Fruit fly (Drosophila melanogaster) whole organism, embryonic: Measurements from ENCODE around the gene alpha4GT2.

ENCODE experiments used
- Abd-B ChIP-seq: fragments of 200-800 bp; sonication (Bioruptor generic); optimal IDR thresholded peaks from 2 replicates; lab custom pipeline; 2018; ENCODE audit warnings: missing biosample characterization, mild to moderate bottlenecking, missing genetic modification characterization, moderate library complexity
- Atf3 ChIP-seq: fragments of 200-800 bp; sonication (Bioruptor generic); optimal IDR thresholded peaks from 3 replicates; lab custom pipeline; 2016; ENCODE audit warnings: missing biosample characterization, missing genetic modification characterization
- B-H2 ChIP-seq: fragments of 200-800 bp; sonication (Bioruptor generic); optimal IDR thresholded peaks from 2 replicates; lab custom pipeline; 2018; ENCODE audit warnings: missing biosample characterization, mild to moderate bottlenecking, missing genetic modification characterization
- Blimp-1 ChIP-seq: fragments of 200-800 bp; sonication (Bioruptor generic); optimal IDR thresholded peaks from 3 replicates; lab custom pipeline; 2018; ENCODE audit warnings: missing biosample characterization, missing genetic modification characterization, mild to moderate bottlenecking, moderate library complexity, missing genetic modification reagents
- CG10366 ChIP-seq: fragments of 200-800 bp; sonication (Bioruptor generic); IDR thresholded peaks from 2 replicates; pipeline ENCODE4 v1.3.6; 2022; ENCODE audit warnings: missing biosample characterization, missing genetic modification characterization
- CG11093 ChIP-seq: fragments of 200-800 bp; sonication (Bioruptor generic); IDR thresholded peaks from 3 replicates; pipeline ENCODE4 v1.3.6; 2022; ENCODE audit warnings: missing biosample characterization, missing genetic modification characterization
- CG12659 ChIP-seq: fragments of 200-800 bp; sonication (Bioruptor generic); optimal IDR thresholded peaks from 3 replicates; lab custom pipeline; 2017; ENCODE audit warnings: mild to moderate bottlenecking, missing biosample characterization, missing genetic modification reagents, missing genetic modification characterization
- CG13287 ChIP-seq: fragments of 200-800 bp; sonication (Bioruptor generic); IDR thresholded peaks from 2 replicates; pipeline ENCODE4 v1.3.6; 2022; ENCODE audit warnings: missing biosample characterization, missing genetic modification characterization; ENCODE audit not compliant: partially characterized antibody
- CG16813 ChIP-seq: fragments of 200-800 bp; sonication (Bioruptor generic); IDR thresholded peaks from 3 replicates; pipeline ENCODE4 v1.3.6; 2022; ENCODE audit warnings: missing biosample characterization, missing genetic modification characterization; ENCODE audit not compliant: partially characterized antibody
- CG1792 ChIP-seq: fragments of 200-800 bp; sonication (Bioruptor generic); optimal IDR thresholded peaks from 2 replicates; lab custom pipeline; 2016; ENCODE audit warnings: missing biosample characterization, missing genetic modification characterization
- CG2129 ChIP-seq: fragments of 200-800 bp; sonication (Bioruptor generic); IDR thresholded peaks from 2 replicates; pipeline ENCODE4 v1.3.6; 2022; ENCODE audit warnings: missing biosample characterization, missing genetic modification characterization; ENCODE audit not compliant: partially characterized antibody
- CG2199 ChIP-seq: fragments of 200-800 bp; sonication (Bioruptor generic); IDR thresholded peaks from 3 replicates; pipeline ENCODE4 v1.3.6; 2022; ENCODE audit warnings: missing biosample characterization, missing genetic modification characterization
- CG4282 ChIP-seq: fragments of 200-800 bp; sonication (Bioruptor generic); optimal IDR thresholded peaks from 2 replicates; lab custom pipeline; 2016; ENCODE audit warnings: missing biosample characterization, missing genetic modification characterization
- CG4424 ChIP-seq: fragments of 200-800 bp; sonication (Bioruptor generic); optimal IDR thresholded peaks from 3 replicates; lab custom pipeline; 2016; ENCODE audit warnings: missing biosample characterization, missing genetic modification characterization
- CG6254 ChIP-seq: fragments of 200-800 bp; sonication (Bioruptor generic); optimal IDR thresholded peaks from 3 replicates; lab custom pipeline; 2017; ENCODE audit warnings: mild to moderate bottlenecking, missing biosample characterization, missing genetic modification reagents, missing genetic modification characterization
- CG7745 ChIP-seq: fragments of 200-800 bp; sonication (Bioruptor generic); optimal IDR thresholded peaks from 2 replicates; lab custom pipeline; 2018; ENCODE audit warnings: missing biosample characterization, mild to moderate bottlenecking, missing genetic modification characterization, moderate library complexity
- CG7786 ChIP-seq: fragments of 200-800 bp; sonication (Bioruptor generic); optimal IDR thresholded peaks from 2 replicates; lab custom pipeline; 2016; ENCODE audit warnings: missing biosample characterization, missing genetic modification characterization
- CG8388 ChIP-seq: fragments of 200-800 bp; sonication (Bioruptor generic); optimal IDR thresholded peaks from 2 replicates; lab custom pipeline; 2019; ENCODE audit warnings: missing biosample characterization, mild to moderate bottlenecking, missing genetic modification characterization, moderate library complexity
- CG8765 ChIP-seq: fragments of 200-800 bp; sonication (Bioruptor generic); IDR thresholded peaks from 2 replicates; pipeline ENCODE4 v1.3.6; 2022; ENCODE audit warnings: missing biosample characterization, missing genetic modification characterization
- CG9215 ChIP-seq: fragments of 200-800 bp; sonication (Bioruptor generic); IDR thresholded peaks from 2 replicates; pipeline ENCODE4 v1.3.6; 2022; ENCODE audit warnings: missing biosample characterization, missing genetic modification characterization
- CG9609 ChIP-seq: fragments of 200-800 bp; sonication (Bioruptor generic); optimal IDR thresholded peaks from 3 replicates; lab custom pipeline; 2016; ENCODE audit warnings: missing biosample characterization, missing genetic modification characterization
- Ets65A ChIP-seq: fragments of 200-800 bp; sonication (Bioruptor generic); peaks from one replicate; lab custom pipeline; 2016; ENCODE audit warnings: missing biosample characterization, missing genetic modification characterization
- HLH4C ChIP-seq: fragments of 200-800 bp; sonication (Bioruptor generic); IDR thresholded peaks from 3 replicates; pipeline ENCODE4 v1.3.6; 2022; ENCODE audit warnings: missing biosample characterization, missing genetic modification characterization; ENCODE audit not compliant: partially characterized antibody
- Hmx ChIP-seq: fragments of 200-800 bp; sonication (Bioruptor generic); optimal IDR thresholded peaks from 2 replicates; lab custom pipeline; 2016; ENCODE audit warnings: missing biosample characterization, missing genetic modification characterization
- Hr78 ChIP-seq, 2 experiments: fragments of 200-800 bp in 1 of 2; fragments of >200 bp in 1 of 2; sonication (Bioruptor generic) in 1 of 2; optimal IDR thresholded peaks; 2 replicates each; lab custom pipeline; 2017 to 2019; ENCODE audit warnings: missing biosample characterization in 2 of 2, missing genetic modification characterization in 2 of 2, mild to moderate bottlenecking in 1 of 2, moderate library complexity in 1 of 2
- NK7.1 ChIP-seq: fragments of 200-800 bp; sonication (Bioruptor generic); optimal IDR thresholded peaks from 3 replicates; lab custom pipeline; 2016; ENCODE audit warnings: missing biosample characterization, missing genetic modification characterization
- NfI ChIP-seq: fragments of 200-800 bp; sonication (Bioruptor generic); optimal IDR thresholded peaks from 3 replicates; lab custom pipeline; 2018; ENCODE audit warnings: missing biosample characterization, mild to moderate bottlenecking, missing genetic modification characterization, moderate library complexity
- Optix ChIP-seq: fragments of 200-800 bp; sonication (Bioruptor generic); IDR thresholded peaks from 3 replicates; pipeline ENCODE4 v1.3.6; 2022; ENCODE audit warnings: missing biosample characterization, missing genetic modification characterization
- Sox100B ChIP-seq: fragments of 200-800 bp; sonication (Bioruptor generic); optimal IDR thresholded peaks from 3 replicates; lab custom pipeline; 2018; ENCODE audit warnings: missing biosample characterization, mild to moderate bottlenecking, missing genetic modification characterization
- Sry-δ ChIP-seq: fragments of 200-800 bp; sonication (Bioruptor generic); optimal IDR thresholded peaks from 2 replicates; lab custom pipeline; 2016; ENCODE audit warnings: missing biosample characterization, missing genetic modification characterization
- Tbp ChIP-seq: fragments of >200 bp; optimal IDR thresholded peaks from 2 replicates; lab custom pipeline; 2018; ENCODE audit warnings: missing biosample characterization, missing genetic modification characterization
- Xbp1 ChIP-seq: fragments of 200-800 bp; sonication (Bioruptor generic); optimal IDR thresholded peaks from 3 replicates; lab custom pipeline; 2016; ENCODE audit warnings: missing biosample characterization, mild to moderate bottlenecking, missing genetic modification characterization
- YL-1 ChIP-seq: fragments of 200-800 bp; sonication (Bioruptor generic); optimal IDR thresholded peaks from 3 replicates; lab custom pipeline; 2017; ENCODE audit warnings: missing biosample characterization, mild to moderate bottlenecking, missing genetic modification characterization
- ase ChIP-seq: fragments of 200-800 bp; sonication (Bioruptor generic); IDR thresholded peaks from 3 replicates; pipeline ENCODE4 v1.3.6; 2022; ENCODE audit warnings: missing biosample characterization, missing genetic modification characterization
- cad ChIP-seq: fragments of >200 bp; optimal IDR thresholded peaks from 2 replicates; lab custom pipeline; 2017; ENCODE audit warnings: missing biosample characterization, missing genetic modification characterization
- chinmo ChIP-seq: fragments of 200-800 bp; sonication (Bioruptor generic); IDR thresholded peaks from 4 replicates; pipeline ENCODE4 v1.3.6; 2022; ENCODE audit warnings: missing biosample characterization, missing genetic modification characterization; ENCODE audit not compliant: partially characterized antibody
- danr ChIP-seq: fragments of 200-800 bp; sonication (Bioruptor generic); IDR thresholded peaks from 2 replicates; pipeline ENCODE4 v1.3.6; 2022; ENCODE audit warnings: missing biosample characterization, missing genetic modification characterization
- gfzf ChIP-seq: fragments of 200-800 bp; sonication (Bioruptor generic); optimal IDR thresholded peaks from 2 replicates; lab custom pipeline; 2016; ENCODE audit warnings: missing biosample characterization, mild to moderate bottlenecking, missing genetic modification characterization, moderate library complexity
- grn ChIP-seq: fragments of 200-800 bp; sonication (Bioruptor generic); optimal IDR thresholded peaks from 3 replicates; lab custom pipeline; 2017; ENCODE audit warnings: missing biosample characterization, missing genetic modification characterization
- knrl ChIP-seq: fragments of 200-800 bp; sonication (Bioruptor generic); IDR thresholded peaks from 3 replicates; pipeline ENCODE4 v1.3.6; 2022; ENCODE audit warnings: missing biosample characterization, missing genetic modification characterization; ENCODE audit not compliant: partially characterized antibody
- lov ChIP-seq, 2 experiments: fragments of 200-800 bp in 1 of 2; fragments of >200 bp in 1 of 2; sonication (Bioruptor generic) in 1 of 2; IDR thresholded peaks in 1 of 2; optimal IDR thresholded peaks in 1 of 2; 2 replicates in 1 of 2; 3 replicates in 1 of 2; pipeline versions ENCODE4 v1.3.6 to Lab custom; 2017 to 2022; ENCODE audit warnings: missing biosample characterization in 1 of 2, missing genetic modification characterization in 1 of 2
- nerfin-2 ChIP-seq: fragments of 200-800 bp; sonication (Bioruptor generic); IDR thresholded peaks from 2 replicates; pipeline ENCODE4 v1.3.6; 2022; ENCODE audit warnings: missing biosample characterization, missing genetic modification characterization; ENCODE audit not compliant: partially characterized antibody
- onecut ChIP-seq: fragments of 200-800 bp; sonication (Bioruptor generic); IDR thresholded peaks from 2 replicates; pipeline ENCODE4 v1.3.6; 2022; ENCODE audit warnings: missing biosample characterization, missing genetic modification characterization
- org-1 ChIP-seq: fragments of 200-800 bp; sonication (Bioruptor generic); optimal IDR thresholded peaks from 2 replicates; lab custom pipeline; 2017; ENCODE audit warnings: missing biosample characterization, missing genetic modification characterization
- peb ChIP-seq: fragments of 200-800 bp; sonication (Bioruptor generic); IDR thresholded peaks from 2 replicates; pipeline ENCODE4 v1.3.6; 2022; ENCODE audit warnings: missing biosample characterization, missing genetic modification characterization
- pnt ChIP-seq: fragments of 200-800 bp; sonication (Bioruptor generic); optimal IDR thresholded peaks from 3 replicates; lab custom pipeline; 2016; ENCODE audit warnings: missing biosample characterization, missing genetic modification characterization
- tna ChIP-seq: fragments of 200-800 bp; sonication (Bioruptor generic); IDR thresholded peaks from 2 replicates; pipeline ENCODE4 v1.3.6; 2022; ENCODE audit warnings: missing biosample characterization, missing genetic modification characterization; ENCODE audit not compliant: partially characterized antibody
- z ChIP-seq: fragments of 200-800 bp; sonication (Bioruptor generic); IDR thresholded peaks from 3 replicates; pipeline ENCODE4 v1.3.6; 2022; ENCODE audit warnings: missing biosample characterization, missing genetic modification characterization
- zfh1 ChIP-seq: fragments of 200-800 bp; sonication (Bioruptor generic); IDR thresholded peaks from 3 replicates; pipeline ENCODE4 v1.3.6; 2022; ENCODE audit warnings: missing biosample characterization, missing genetic modification characterization

alpha4GT2 gene

dm6 chr3R:25888307-25889075 lies 56.5 kb downstream of the alpha4GT2 start, which contains the start of gene Lnk (continued):
- TF ChIP-seq YL-1 (peak; percentile 95), CG1792 (GFP tag; lab: Kevin White, UChicago) (no peak), CG8765 (GFP tag; lab: Robert Waterston, UW) (peak; percentile 8; the same call in 1 of the 2 replicates), pnt (GFP tag; lab: Kevin White, UChicago) (no peak), NfI (GFP tag; lab: Kevin White, UChicago) (peak; percentile 13), HLH4C (peak; percentile 75), CG2199 (GFP tag; lab: Robert Waterston, UW) (no peak), tna (GFP tag; lab: Robert Waterston, UW) (peak; percentile 81), ase (GFP tag; lab: Robert Waterston, UW) (no peak), CG9215 (GFP tag; lab: Robert Waterston, UW) (no peak), CG7786 (GFP tag; lab: Kevin White, UChicago) (no peak), CG9609 (GFP tag; lab: Kevin White, UChicago) (peak; percentile 21), z (no peak), danr (GFP tag; lab: Robert Waterston, UW) (no peak), chinmo (GFP tag; lab: Robert Waterston, UW) (peak; percentile 90), knrl (peak; percentile 88), Sry-δ (GFP tag; lab: Kevin White, UChicago) (peak; percentile 99), Optix (GFP tag; lab: Robert Waterston, UW) (no peak), Tbp (no peak), lov (optimal IDR thresholded peaks at IDR 0.05; lab: Kevin White, UChicago) (no peak), lov (GFP tag; IDR thresholded peaks at IDR 0.05; lab: Robert Waterston, UW) (no peak), CG4424 (GFP tag; lab: Kevin White, UChicago) (no peak), nerfin-2 (GFP tag; lab: Robert Waterston, UW) (peak; percentile 68), onecut (no peak), gfzf (peak; percentile 76), Blimp-1 (no peak), Abd-B (GFP tag; lab: Kevin White, UChicago) (no peak), Xbp1 (peak; percentile 18), peb (no peak), Sox100B (GFP tag; lab: Kevin White, UChicago) (no peak), cad (no peak), CG8388 (GFP tag; lab: Kevin White, UChicago) (no peak), Atf3 (GFP tag; lab: Kevin White, UChicago) (no peak), Hr78 (GFP tag; optimal IDR thresholded peaks at IDR 0.05; lab: Kevin White, UChicago) (no peak), B-H2 (GFP tag; lab: Kevin White, UChicago) (peak; percentile 47), grn (no peak), Ets65A (no peak), org-1 (GFP tag; lab: Kevin White, UChicago) (no peak), CG16813 (GFP tag; lab: Robert Waterston, UW) (peak; percentile 89), CG6254 (no peak), Hmx (GFP tag; lab: Kevin White, UChicago) (no peak), CG12659 (GFP tag; lab: Kevin White, UChicago) (peak; percentile 73), CG2129 (peak; percentile 76), CG4282 (no peak), NK7.1 (no peak), CG10366 (GFP tag; lab: Robert Waterston, UW) (no peak), CG13287 (GFP tag; lab: Robert Waterston, UW) (peak; percentile 91), zfh1 (GFP tag; lab: Robert Waterston, UW) (no peak), CG11093 (no peak), CG7745 (tag; lab: Kevin White, UChicago) (no peak)
